Worm (Caenorhabditis elegans) whole organism, midembryonic: Measurements from ENCODE around the gene D2062.5.

Experiments
- T22C8.4 ChIP-seq: fragments of 200-800 bp; sonication (Bioruptor generic); IDR thresholded peaks from 2 replicates; pipeline ENCODE4 v1.3.6; 2022; ENCODE audit warnings: missing genetic modification characterization, missing compliant biosample characterization
- flt-1 ChIP-seq: fragments of 200-800 bp; sonication (Bioruptor generic); IDR thresholded peaks from 2 replicates; pipeline ENCODE4 v1.3.6; 2022; ENCODE audit warnings: missing genetic modification characterization, missing compliant biosample characterization
- med-1 ChIP-seq: sonication (generic microtip); optimal IDR thresholded peaks from 2 replicates; lab custom pipeline; 2017; ENCODE audit warnings: missing genetic modification characterization, mild to moderate bottlenecking, missing compliant biosample characterization, antibody characterized with exemption, missing genetic modification reagents; ENCODE audit not compliant: insufficient read depth

DNA sequence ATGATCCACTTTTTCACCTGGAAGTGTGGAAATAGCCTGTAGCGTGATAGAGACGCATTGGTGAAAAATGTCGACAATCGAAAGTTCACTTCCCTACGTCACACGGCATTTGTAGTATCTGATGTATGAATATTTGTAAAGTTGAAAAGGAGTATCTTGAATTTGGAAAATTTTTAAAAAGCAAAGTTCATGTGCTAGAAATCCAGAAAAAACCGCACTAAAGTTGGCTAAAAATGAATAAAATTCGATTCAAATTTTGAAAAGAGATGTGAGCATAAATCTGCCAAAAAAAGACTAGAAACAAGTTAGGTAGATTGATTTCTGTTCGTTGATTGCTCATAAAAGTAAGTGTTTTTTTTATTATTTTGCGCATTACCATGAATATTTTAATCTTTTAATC lies 39.5 kb upstream of the D2062.5 start, which contains the start of gene sri-74:
- no peak for TF ChIP-seq flt-1 (GFP tag; lab: Robert Waterston, UW)
- no peak for TF ChIP-seq T22C8.4
- TF ChIP-seq med-1 (GFP tag; lab: Kevin White, UChicago): no peak
